Worm (Caenorhabditis elegans): ENCODE measurements around the gene cif-1.
A peak's percentile ranks its signal among the peaks of the same experiment; 100 is the strongest.
"Not testable (repeated sequence)": the region's sequence is repeated elsewhere in the genome, so short reads cannot be mapped to it uniquely, and the experiment has no call there.

The cif-1 gene

DNA sequence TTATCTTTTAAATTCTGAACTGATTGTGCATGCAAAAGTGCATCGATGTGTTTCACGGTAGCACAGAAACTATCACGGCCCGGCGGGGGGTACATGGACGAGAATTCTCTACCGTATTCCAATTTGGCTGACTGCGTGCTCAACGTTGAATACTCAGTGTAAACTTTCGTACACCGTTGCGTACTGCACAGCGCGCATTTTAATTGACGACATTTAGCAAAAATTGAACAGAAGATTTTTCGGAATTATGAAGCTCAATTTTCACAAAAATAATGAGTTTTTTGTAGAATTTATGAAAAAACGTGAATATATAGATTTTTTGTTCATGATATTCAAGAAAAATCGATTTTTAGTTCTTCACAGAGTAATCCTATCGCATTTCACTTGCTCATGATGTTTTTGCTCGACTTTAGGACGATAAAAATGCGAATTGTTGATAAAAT lies 14.9 kb upstream of the cif-1 start:
- peak; percentile 88 for TF ChIP-seq him-1 (tag; optimal IDR thresholded peaks at IDR 0.05)
- peak; percentile 1 for TF ChIP-seq dao-5 (tag; optimal IDR thresholded peaks at IDR 0.05)

DNA sequence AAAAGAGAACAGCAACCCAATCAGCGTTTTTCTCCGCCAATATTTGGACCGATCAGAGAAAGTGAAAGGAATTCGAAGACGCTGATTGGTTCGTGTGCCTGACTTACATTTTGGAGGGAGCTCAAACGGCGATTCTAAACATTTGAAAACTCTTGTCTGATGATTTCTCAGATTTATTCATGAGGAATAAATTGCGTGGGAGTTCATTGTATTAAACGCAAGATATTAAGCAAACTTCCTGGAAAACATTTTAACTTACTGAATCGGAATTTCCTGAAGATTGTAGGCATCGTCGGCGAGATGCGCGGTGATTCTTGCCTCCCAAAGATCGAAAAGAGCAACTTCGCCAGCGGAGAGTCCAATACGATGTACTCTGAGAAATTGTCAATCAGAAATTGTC lies 14.0 kb upstream of the cif-1 start, which contains the start of gene K08F11.1:
Gene K08F11.1 (plus strand): TSS at position 301 of the 400 bp plus-strand sequence.
- TF ChIP-seq him-1 (tag; optimal IDR thresholded peaks at IDR 0.05) (no peak), W03F9.2 (tag; optimal IDR thresholded peaks at IDR 0.05) (no peak), dao-5 (tag; optimal IDR thresholded peaks at IDR 0.05) (no peak)

DNA sequence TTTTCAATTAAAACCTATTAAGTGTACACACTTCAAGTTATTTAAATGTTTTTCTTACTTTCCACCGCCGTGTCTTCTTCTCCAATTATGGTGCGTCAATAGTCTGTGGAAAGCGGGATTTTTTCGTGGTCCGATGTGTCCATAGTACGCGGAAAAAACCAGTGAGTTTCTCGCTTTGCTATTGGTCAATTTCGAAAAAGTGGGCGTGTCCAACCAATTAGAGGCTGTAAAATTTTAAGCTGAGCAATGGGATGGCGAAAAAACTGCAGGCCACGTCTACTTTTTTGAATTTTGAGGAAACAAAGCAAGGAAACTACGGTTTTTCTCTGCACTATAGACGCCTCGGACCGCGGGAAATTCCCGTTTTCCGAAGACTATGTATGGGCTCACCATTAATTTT lies 13.1 kb upstream of the cif-1 start:
- no peak for TF ChIP-seq dao-5 (tag; optimal IDR thresholded peaks at IDR 0.05)
- no peak for TF ChIP-seq W03F9.2 (tag; optimal IDR thresholded peaks at IDR 0.05)
- no peak for TF ChIP-seq him-1 (tag; optimal IDR thresholded peaks at IDR 0.05)

DNA sequence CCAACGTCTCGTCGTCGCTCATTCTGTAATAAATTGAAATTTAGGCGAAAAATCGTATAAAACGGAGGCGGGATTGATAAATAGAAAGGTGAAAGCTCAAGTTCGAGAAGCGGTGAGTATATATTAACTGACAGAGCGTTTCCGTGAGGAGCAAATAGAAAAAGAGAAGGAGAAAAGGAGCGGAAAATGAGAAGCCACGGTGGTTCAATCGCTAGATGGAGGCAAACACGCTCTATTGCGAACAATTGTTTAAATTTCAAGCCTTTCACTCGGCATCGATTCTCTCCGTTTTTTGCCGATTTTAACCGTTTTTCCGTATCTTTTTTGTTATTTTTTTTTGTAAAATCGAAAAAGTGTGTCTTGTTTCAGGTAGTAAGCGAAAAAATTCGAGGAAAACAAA lies 5.2 kb upstream of the cif-1 start, which contains the start of gene miro-1:
Gene miro-1 (minus strand): TSS at position 23 of the 400 bp plus-strand sequence.
- TF ChIP-seq him-1, W03F9.2, dao-5 (tag; optimal IDR thresholded peaks at IDR 0.05): not testable (repeated sequence)

DNA sequence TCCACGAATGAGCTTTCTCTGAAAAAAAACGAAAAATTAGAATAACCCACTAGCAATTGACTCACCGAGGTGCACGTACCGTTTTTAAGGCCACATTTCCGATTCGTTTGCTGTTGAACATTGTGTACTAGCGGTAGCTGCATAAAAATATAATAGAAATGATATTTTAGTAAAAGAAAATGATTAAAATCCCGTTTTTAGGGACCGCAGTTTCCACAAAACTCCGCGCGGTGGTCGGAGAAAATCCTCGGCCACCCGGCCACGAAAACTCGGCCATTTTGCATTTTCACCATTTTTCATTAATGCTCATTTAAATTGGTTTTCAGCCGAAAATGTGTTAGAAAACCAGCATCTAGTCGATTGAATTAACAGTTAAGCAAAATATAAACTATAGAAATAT lies 1.8 kb upstream of the cif-1 start, which contains the start of gene yars-2:
Gene yars-2 (minus strand): TSS at position 249 of the 400 bp plus-strand sequence.
- TF ChIP-seq him-1 (tag; optimal IDR thresholded peaks at IDR 0.05) = no peak
- no peak for TF ChIP-seq W03F9.2 (tag; optimal IDR thresholded peaks at IDR 0.05)
- no peak for TF ChIP-seq dao-5 (tag; optimal IDR thresholded peaks at IDR 0.05)

DNA sequence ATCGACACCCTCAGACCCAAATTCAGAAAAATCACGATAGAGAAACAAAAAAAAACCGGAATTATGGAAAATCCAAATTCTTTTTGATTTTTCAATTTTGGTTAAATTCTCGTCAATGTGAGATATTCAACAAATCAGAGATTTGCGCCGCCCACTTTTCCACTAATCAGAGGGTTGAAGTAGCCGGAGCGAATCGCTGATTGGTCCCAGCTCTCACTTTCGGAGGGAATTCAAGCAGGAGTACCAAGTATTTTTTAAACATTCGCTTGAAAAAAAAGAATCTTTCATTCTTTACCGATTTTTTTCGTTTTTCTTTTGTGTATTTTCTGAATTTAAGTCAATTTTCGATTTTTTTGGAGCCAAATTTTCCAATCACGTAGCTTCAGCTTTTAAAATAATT lies 4.6 kb downstream of the cif-1 start:
- TF ChIP-seq W03F9.2 (tag; optimal IDR thresholded peaks at IDR 0.05) (no peak), him-1 (tag; optimal IDR thresholded peaks at IDR 0.05) (no peak)

DNA sequence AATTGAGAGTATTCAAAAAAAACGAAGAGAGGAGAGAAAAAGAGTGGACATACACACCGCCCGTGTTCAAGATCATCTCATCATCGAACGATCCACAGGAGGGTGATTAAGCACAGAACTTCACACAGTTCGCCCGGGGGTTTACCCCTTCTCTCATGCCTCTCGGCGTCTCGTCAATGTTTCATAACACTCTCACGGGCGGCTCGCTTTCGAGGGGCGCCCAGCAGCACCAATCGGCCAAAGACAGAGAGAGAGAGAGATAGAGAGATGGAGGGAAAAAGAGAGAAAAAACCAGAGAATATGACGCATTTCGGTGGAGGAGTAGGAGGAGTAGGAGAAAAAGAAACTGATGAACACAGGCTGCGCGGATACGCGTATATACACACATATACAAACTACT lies 5.4 kb downstream of the cif-1 start:
- TF ChIP-seq him-1 (tag; optimal IDR thresholded peaks at IDR 0.05) (no peak), dao-5 (tag; optimal IDR thresholded peaks at IDR 0.05) (no peak), W03F9.2 (tag; optimal IDR thresholded peaks at IDR 0.05) (peak; percentile 41)

DNA sequence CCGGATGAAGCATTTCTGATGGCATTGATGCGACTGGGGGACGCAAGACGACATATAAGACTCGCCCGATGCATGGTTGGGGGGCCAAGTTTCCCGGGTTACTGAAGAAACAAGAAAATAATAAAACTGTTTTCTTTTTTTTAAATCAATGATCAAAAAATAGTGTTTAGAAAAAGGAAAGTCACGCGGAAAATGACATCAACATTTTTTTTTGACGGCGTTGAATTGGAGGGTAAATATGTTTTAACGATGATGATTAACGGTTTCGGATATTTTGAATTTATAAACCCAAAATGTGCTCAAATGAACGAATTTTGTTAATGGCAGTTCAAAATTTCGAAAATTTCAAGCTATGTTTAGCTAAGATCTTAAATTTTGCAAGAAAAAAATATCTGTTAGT lies 6.6 kb downstream of the cif-1 start, which contains the start of gene ogdh-1:
Gene ogdh-1 (minus strand): TSS at position 101 of the 400 bp plus-strand sequence.
- TF ChIP-seq him-1 (tag; optimal IDR thresholded peaks at IDR 0.05) = no peak
- TF ChIP-seq W03F9.2 (tag; optimal IDR thresholded peaks at IDR 0.05) = no peak
- no peak for TF ChIP-seq dao-5 (tag; optimal IDR thresholded peaks at IDR 0.05)

DNA sequence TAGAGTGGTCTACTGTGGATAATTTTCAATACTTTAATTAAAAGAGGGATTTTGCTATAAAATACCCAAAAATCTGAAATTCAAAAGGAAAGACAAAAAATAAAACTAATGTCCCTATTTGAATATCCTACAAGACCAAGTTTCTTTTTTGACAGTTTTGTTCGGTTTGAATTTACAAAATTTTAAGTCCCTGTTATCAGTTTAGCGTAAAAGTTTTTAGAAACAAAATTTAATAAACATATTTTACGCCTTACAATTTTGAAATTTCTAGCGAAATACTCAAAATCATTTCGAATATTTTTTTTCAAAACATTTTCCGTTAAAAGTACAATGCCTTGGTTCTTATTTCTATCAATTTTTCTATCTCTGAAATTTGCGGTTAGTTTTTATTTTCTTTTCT lies 18.1 kb downstream of the cif-1 start, which contains the start of gene spe-51:
Gene spe-51 (plus strand): TSS at position 301 of the 400 bp plus-strand sequence.
- TF ChIP-seq dao-5 (tag; optimal IDR thresholded peaks at IDR 0.05) (no peak), him-1 (tag; optimal IDR thresholded peaks at IDR 0.05) (no peak), W03F9.2 (tag; optimal IDR thresholded peaks at IDR 0.05) (no peak)

DNA sequence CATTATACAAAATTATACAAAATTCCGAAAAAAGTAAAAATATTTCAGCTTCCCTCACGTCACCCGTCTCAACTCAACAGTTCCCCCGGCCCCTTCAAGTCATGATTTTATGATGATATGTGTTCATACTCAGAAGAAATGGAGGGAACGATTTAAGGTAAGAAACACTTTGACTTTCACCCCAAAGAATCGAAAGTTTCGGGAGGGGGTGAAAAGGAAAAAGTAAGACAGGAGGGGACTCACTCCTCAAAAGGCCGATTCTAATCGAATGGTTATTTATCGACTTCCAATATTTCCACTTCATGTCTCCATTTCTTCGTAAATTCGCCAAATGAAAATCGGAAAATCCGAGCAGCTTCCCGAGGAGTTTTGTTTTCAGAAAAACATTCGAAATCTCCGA lies 22.3 kb downstream of the cif-1 start, which contains the start of gene bus-4:
Gene bus-4 (plus strand): TSS at position 49 of the 400 bp plus-strand sequence.
- TF ChIP-seq him-1 (tag; optimal IDR thresholded peaks at IDR 0.05) = no peak

DNA sequence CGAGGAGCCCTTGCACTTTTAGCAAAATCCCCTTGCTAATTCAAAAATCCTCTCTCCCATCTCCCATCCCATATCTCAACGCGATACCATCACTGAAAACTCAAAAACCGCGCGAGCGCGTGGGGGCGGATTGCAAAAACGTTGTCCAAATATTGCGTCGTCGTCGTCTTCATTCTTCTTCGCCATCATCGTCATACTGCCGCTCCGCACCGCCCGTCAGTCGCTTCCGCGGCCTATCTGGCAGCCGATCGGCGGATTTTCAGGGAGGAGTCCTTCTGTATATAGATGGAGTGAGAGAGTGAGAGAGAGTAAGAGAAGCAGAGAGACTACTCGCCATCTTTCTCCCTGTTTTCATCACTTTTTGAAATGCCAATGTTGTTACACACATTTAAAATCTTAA lies 23.7 kb downstream of the cif-1 start:
- TF ChIP-seq him-1 (tag; optimal IDR thresholded peaks at IDR 0.05) = no peak
- TF ChIP-seq dao-5 (tag; optimal IDR thresholded peaks at IDR 0.05) = no peak
- no peak for TF ChIP-seq W03F9.2 (tag; optimal IDR thresholded peaks at IDR 0.05)

DNA sequence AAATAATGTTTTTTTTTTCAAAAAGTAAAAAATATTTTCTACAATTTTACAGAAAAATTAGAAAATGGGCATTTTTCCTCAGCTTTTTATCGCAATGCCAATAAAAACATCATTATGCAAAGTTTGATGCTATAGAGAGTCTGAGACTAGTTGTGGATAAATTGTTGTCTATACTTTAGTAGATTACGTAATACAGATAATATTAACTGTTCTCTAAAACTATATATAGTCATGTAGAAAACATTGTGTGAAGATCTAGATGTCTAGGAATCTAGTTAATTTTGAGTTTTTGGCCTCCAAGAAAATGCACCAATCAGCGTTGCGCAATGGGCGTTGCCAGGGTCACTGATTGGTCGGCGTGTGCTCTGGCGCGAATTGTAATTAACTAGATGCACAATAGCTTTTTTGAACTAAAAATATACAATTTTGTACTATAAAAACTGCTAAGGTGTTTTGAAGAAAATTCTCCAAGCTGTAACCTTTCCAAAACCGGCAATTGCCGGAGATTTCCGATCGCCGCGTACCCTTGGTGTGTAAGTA lies 24.2 kb downstream of the cif-1 start:
- TF ChIP-seq W03F9.2 (tag; optimal IDR thresholded peaks at IDR 0.05) (no peak), dao-5 (tag; optimal IDR thresholded peaks at IDR 0.05) (no peak), him-1 (tag; optimal IDR thresholded peaks at IDR 0.05) (no peak)

DNA sequence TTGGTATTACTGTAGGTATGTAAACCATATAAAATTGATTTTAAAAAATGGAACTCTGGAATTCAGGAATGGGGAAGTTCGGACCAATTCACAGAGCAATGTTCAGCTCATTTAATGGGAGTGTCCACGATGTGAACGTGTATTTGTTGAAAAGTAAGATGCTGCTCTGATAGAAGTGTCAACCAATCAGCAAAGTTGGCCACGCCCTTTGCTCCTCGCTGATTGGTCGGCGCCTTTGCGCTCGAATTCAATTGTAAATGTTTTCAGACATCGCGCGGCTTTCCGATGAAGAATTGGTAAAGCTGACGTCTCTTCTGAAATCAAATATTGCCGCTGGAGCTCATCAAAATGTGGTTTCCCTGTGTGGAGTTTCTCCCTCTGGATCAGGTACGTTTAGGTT lies 27.4 kb downstream of the cif-1 start:
- no peak for TF ChIP-seq dao-5 (tag; optimal IDR thresholded peaks at IDR 0.05)
- no peak for TF ChIP-seq him-1 (tag; optimal IDR thresholded peaks at IDR 0.05)
- TF ChIP-seq W03F9.2 (tag; optimal IDR thresholded peaks at IDR 0.05) = no peak

DNA sequence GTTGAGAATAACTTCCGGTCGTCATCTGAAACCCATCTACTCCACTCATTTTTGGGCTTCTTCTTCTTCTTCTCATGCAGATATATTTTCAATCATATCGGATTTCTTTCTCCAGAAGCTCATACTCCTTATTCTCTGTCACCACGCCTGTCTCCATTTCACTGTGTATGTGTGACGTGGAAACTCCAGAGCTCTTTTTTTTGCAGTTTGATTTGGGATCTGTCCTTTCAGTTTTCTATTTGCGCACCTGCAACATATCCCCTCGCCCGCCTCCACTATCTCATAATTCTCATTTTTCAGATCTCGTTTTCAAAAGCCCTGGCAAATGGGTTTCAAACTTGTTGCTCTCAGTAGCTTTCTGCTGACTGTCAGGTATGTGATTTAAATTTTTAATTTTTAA lies 31.8 kb downstream of the cif-1 start, which contains the start of gene kin-36:
Gene kin-36 (plus strand): TSS at position 301 of the 400 bp plus-strand sequence.
- TF ChIP-seq dao-5 (tag; optimal IDR thresholded peaks at IDR 0.05) = no peak
- no peak for TF ChIP-seq him-1 (tag; optimal IDR thresholded peaks at IDR 0.05)
- no peak for TF ChIP-seq W03F9.2 (tag; optimal IDR thresholded peaks at IDR 0.05)

DNA sequence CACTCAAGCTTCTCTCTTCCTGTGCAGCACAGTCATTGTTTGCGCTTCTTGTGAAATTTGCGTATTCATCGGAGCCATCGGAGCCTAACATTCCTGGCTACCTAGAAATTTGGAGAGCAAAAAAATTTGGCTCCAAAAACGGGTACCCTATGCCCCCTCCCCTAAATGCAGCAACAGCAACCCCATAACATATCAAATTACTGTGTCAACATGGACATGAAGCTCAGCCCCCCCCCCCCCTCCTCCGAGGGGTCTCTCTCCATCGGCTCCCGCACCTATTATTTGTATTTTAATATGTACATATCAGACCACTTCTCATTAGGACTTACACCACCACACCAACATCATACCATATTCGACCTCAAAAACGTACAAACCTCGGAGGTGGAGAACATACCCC lies 36.2 kb downstream of the cif-1 start:
- no peak for TF ChIP-seq W03F9.2 (tag; optimal IDR thresholded peaks at IDR 0.05)
- no peak for TF ChIP-seq him-1 (tag; optimal IDR thresholded peaks at IDR 0.05)
- TF ChIP-seq dao-5 (tag; optimal IDR thresholded peaks at IDR 0.05) = no peak

Measured in whole organism, L4/young adult.